Worm (Caenorhabditis elegans) whole organism, L4 larva: ENCODE measurements around the gene F45H10.2.

Experiments used
- D1046.2 ChIP-seq: fragments of 200-800 bp; sonication (Bioruptor generic); IDR thresholded peaks from 2 replicates; pipeline ENCODE4 v1.3.6; 2022; ENCODE audit warnings: missing genetic modification characterization, missing compliant biosample characterization
- F49E8.2 ChIP-seq: sonication (generic microtip); optimal IDR thresholded peaks from 2 replicates; lab custom pipeline; 2016; ENCODE audit warnings: missing compliant biosample characterization, mild to moderate bottlenecking, missing genetic modification characterization, borderline replicate concordance
- T20F7.1 ChIP-seq: fragments of 200-800 bp; sonication (Bioruptor generic); optimal IDR thresholded peaks from 2 replicates; lab custom pipeline; 2018; ENCODE audit warnings: mild to moderate bottlenecking, missing genetic modification characterization, missing compliant biosample characterization
- Y105C5A.15 ChIP-seq: fragments of 200-800 bp; sonication (Bioruptor generic); IDR thresholded peaks from 2 replicates; pipeline ENCODE4 v1.3.6; 2022; ENCODE audit warnings: missing genetic modification characterization, missing compliant biosample characterization
- Y5F2A.4 ChIP-seq: fragments of 200-800 bp; sonication (Bioruptor generic); optimal IDR thresholded peaks from 2 replicates; lab custom pipeline; 2018; ENCODE audit warnings: mild to moderate bottlenecking, missing genetic modification characterization, missing compliant biosample characterization
- ZK546.5 ChIP-seq, 2 experiments: sonication (generic microtip); optimal IDR thresholded peaks; 2 replicates each; lab custom pipeline; 2017; ENCODE audit warnings: missing biosample characterization in 2 of 2, missing genetic modification characterization in 2 of 2
- aha-1 ChIP-seq: fragments of 150-350 bp; peaks from one replicate; lab custom pipeline; 2014; ENCODE audit warnings: missing biosample characterization, missing genetic modification characterization
- attf-4 ChIP-seq: sonication (generic microtip); optimal IDR thresholded peaks from 3 replicates; lab custom pipeline; 2017; ENCODE audit warnings: missing biosample characterization, missing genetic modification characterization
- ceh-44 ChIP-seq: fragments of 200-800 bp; sonication (Bioruptor generic); IDR thresholded peaks from 2 replicates; pipeline ENCODE4 v1.3.6; 2022; ENCODE audit warnings: missing genetic modification reagents, missing genetic modification characterization, missing compliant biosample characterization
- ces-1 ChIP-seq: fragments of 150-350 bp; sonication (generic microtip); optimal IDR thresholded peaks from 4 replicates; lab custom pipeline; 2014; ENCODE audit warnings: missing biosample characterization, missing genetic modification reagents, missing genetic modification characterization
- daf-16 ChIP-seq, 3 experiments: sonication (generic microtip); optimal IDR thresholded peaks; 2 replicates each; lab custom pipeline; 2016 to 2017; ENCODE audit warnings: missing genetic modification characterization in 3 of 3, missing genetic modification reagents in 3 of 3, mild to moderate bottlenecking in 2 of 3, missing compliant biosample characterization in 2 of 3, missing biosample characterization in 1 of 3, moderate library complexity in 1 of 3
- daf-19 ChIP-seq: fragments of 200-800 bp; sonication (Bioruptor generic); conservative IDR thresholded peaks from 2 replicates; pipeline ENCODE4 v1.3.6; 2022; ENCODE audit warnings: missing genetic modification characterization, missing compliant biosample characterization
- daf-8 ChIP-seq: fragments of 200-800 bp; sonication (Bioruptor generic); IDR thresholded peaks from 2 replicates; pipeline ENCODE4 v1.3.6; 2022; ENCODE audit warnings: missing genetic modification characterization, missing compliant biosample characterization
- dmd-6 ChIP-seq: fragments of 200-800 bp; sonication (Bioruptor generic); IDR thresholded peaks from 2 replicates; pipeline ENCODE4 v1.3.6; 2022; ENCODE audit warnings: missing genetic modification reagents, missing genetic modification characterization, missing compliant biosample characterization
- dmd-8 ChIP-seq: fragments of 200-800 bp; sonication (Bioruptor generic); IDR thresholded peaks from 2 replicates; pipeline ENCODE4 v1.3.6; 2022; ENCODE audit warnings: missing genetic modification characterization, missing compliant biosample characterization
- dpl-1 ChIP-seq: fragments of 150-350 bp; optimal IDR thresholded peaks from 2 replicates; lab custom pipeline; 2014; ENCODE audit warnings: missing biosample characterization, missing genetic modification reagents, missing genetic modification characterization
- dve-1 ChIP-seq: sonication (generic microtip); optimal IDR thresholded peaks from 2 replicates; lab custom pipeline; 2017; ENCODE audit warnings: antibody characterized with exemption, mild to moderate bottlenecking, missing genetic modification characterization, missing compliant biosample characterization; ENCODE audit not compliant: insufficient read depth
- fkh-10 ChIP-seq: fragments of 150-350 bp; optimal IDR thresholded peaks from 2 replicates; lab custom pipeline; 2014; ENCODE audit warnings: missing biosample characterization, missing genetic modification reagents, missing genetic modification characterization
- gei-8 ChIP-seq: fragments of 200-800 bp; sonication (Bioruptor generic); optimal IDR thresholded peaks from 2 replicates; lab custom pipeline; 2018; ENCODE audit warnings: mild to moderate bottlenecking, missing genetic modification characterization, missing compliant biosample characterization
- hif-1 ChIP-seq, 2 experiments: sonication (generic microtip); optimal IDR thresholded peaks; 2 replicates each; lab custom pipeline; 2016 to 2017; ENCODE audit warnings: missing compliant biosample characterization in 2 of 2, missing genetic modification characterization in 2 of 2, missing genetic modification reagents in 2 of 2, missing genotype in 2 of 2, mild to moderate bottlenecking in 1 of 2
- hlh-11 ChIP-seq: fragments of 200-800 bp; sonication (Bioruptor generic); optimal IDR thresholded peaks from 2 replicates; lab custom pipeline; 2018; ENCODE audit warnings: mild to moderate bottlenecking, missing genetic modification characterization, missing compliant biosample characterization
- hlh-30 ChIP-seq: sonication (generic microtip); optimal IDR thresholded peaks from 2 replicates; lab custom pipeline; 2017; ENCODE audit warnings: antibody characterized with exemption, mild to moderate bottlenecking, missing genetic modification characterization, missing compliant biosample characterization; ENCODE audit not compliant: insufficient read depth
- jun-1 ChIP-seq: fragments of 150-350 bp; optimal IDR thresholded peaks from 2 replicates; lab custom pipeline; 2014; ENCODE audit warnings: missing biosample characterization, missing genetic modification reagents, missing genetic modification characterization
- lin-15B ChIP-seq: fragments of 150-350 bp; sonication (generic microtip); optimal IDR thresholded peaks from 3 replicates; lab custom pipeline; 2014; ENCODE audit warnings: missing biosample characterization, missing genetic modification characterization
- lin-38 ChIP-seq: fragments of 200-800 bp; sonication (Bioruptor generic); IDR thresholded peaks from 2 replicates; pipeline ENCODE4 v1.3.6; 2022; ENCODE audit warnings: missing genetic modification reagents, missing genetic modification characterization, missing compliant biosample characterization
- lsy-2 ChIP-seq, 2 experiments: fragments of 150-350 bp in 1 of 2; sonication (generic microtip) in 1 of 2; optimal IDR thresholded peaks; 2 replicates each; lab custom pipeline; 2014 to 2017; ENCODE audit warnings: missing biosample characterization in 2 of 2, missing genetic modification characterization in 2 of 2
- mep-1 ChIP-seq: fragments of 150-350 bp; sonication (generic microtip); optimal IDR thresholded peaks from 3 replicates; lab custom pipeline; 2014; ENCODE audit warnings: missing biosample characterization, missing genetic modification characterization
- mxl-2 ChIP-seq: fragments of 200-800 bp; sonication (Bioruptor generic); conservative IDR thresholded peaks from 2 replicates; pipeline ENCODE4 v1.3.6; 2022; ENCODE audit warnings: missing genetic modification reagents, missing genetic modification characterization, missing compliant biosample characterization
- nhr-10 ChIP-seq: fragments of 150-350 bp; optimal IDR thresholded peaks from 2 replicates; lab custom pipeline; 2014; ENCODE audit warnings: missing biosample characterization, missing genetic modification characterization
- nhr-11 ChIP-seq: fragments of 150-350 bp; optimal IDR thresholded peaks from 2 replicates; lab custom pipeline; 2014; ENCODE audit warnings: missing biosample characterization, missing genetic modification characterization
- nhr-111 ChIP-seq: fragments of 200-800 bp; sonication (Bioruptor generic); optimal IDR thresholded peaks from 2 replicates; lab custom pipeline; 2018; ENCODE audit warnings: mild to moderate bottlenecking, missing genetic modification characterization, missing compliant biosample characterization
- nhr-25 ChIP-seq: sonication (generic microtip); optimal IDR thresholded peaks from 2 replicates; lab custom pipeline; 2017; ENCODE audit warnings: missing genetic modification characterization, mild to moderate bottlenecking, missing compliant biosample characterization, antibody characterized with exemption, moderate library complexity, borderline replicate concordance; ENCODE audit not compliant: insufficient read depth
- nhr-28 ChIP-seq: fragments of 150-350 bp; optimal IDR thresholded peaks from 2 replicates; lab custom pipeline; 2014; ENCODE audit warnings: missing biosample characterization, missing genetic modification characterization
- nhr-6 ChIP-seq: fragments of 150-350 bp; optimal IDR thresholded peaks from 2 replicates; lab custom pipeline; 2014; ENCODE audit warnings: missing biosample characterization, missing genetic modification characterization
- nhr-77 ChIP-seq: fragments of 150-350 bp; optimal IDR thresholded peaks from 2 replicates; lab custom pipeline; 2014; ENCODE audit warnings: missing biosample characterization, missing genetic modification characterization
- php-3 ChIP-seq: fragments of 200-800 bp; sonication (Bioruptor generic); IDR thresholded peaks from 2 replicates; pipeline ENCODE4 v1.3.6; 2022; ENCODE audit warnings: missing genetic modification reagents, missing genetic modification characterization, missing compliant biosample characterization
- rbr-2 ChIP-seq: sonication (generic microtip); optimal IDR thresholded peaks from 2 replicates; lab custom pipeline; 2016; ENCODE audit warnings: missing genotype, missing genetic modification characterization, missing compliant biosample characterization
- skn-1 ChIP-seq: fragments of 150-350 bp; optimal IDR thresholded peaks from 2 replicates; lab custom pipeline; 2014; ENCODE audit warnings: missing biosample characterization, missing genetic modification characterization
- snpc-1.2 ChIP-seq: fragments of 200-800 bp; sonication (Bioruptor generic); IDR thresholded peaks from 2 replicates; pipeline ENCODE4 v1.3.6; 2022; ENCODE audit warnings: missing genetic modification reagents, missing genetic modification characterization, missing compliant biosample characterization
- spr-1 ChIP-seq: sonication (generic microtip); optimal IDR thresholded peaks from 2 replicates; lab custom pipeline; 2016; ENCODE audit warnings: mild to moderate bottlenecking, missing genetic modification characterization, missing compliant biosample characterization
- spr-3 ChIP-seq: fragments of 200-800 bp; sonication (Bioruptor generic); optimal IDR thresholded peaks from 2 replicates; lab custom pipeline; 2018; ENCODE audit warnings: mild to moderate bottlenecking, missing genetic modification characterization, missing compliant biosample characterization
- unc-62 ChIP-seq, 3 experiments: fragments of 150-350 bp in 1 of 3; sonication (generic microtip); optimal IDR thresholded peaks in 2 of 3; peaks in 1 of 3; 1 replicate in 1 of 3; 2 replicates in 2 of 3; lab custom pipeline; 2014 to 2017; ENCODE audit warnings: missing biosample characterization in 3 of 3, missing genetic modification characterization in 3 of 3, missing genetic modification reagents in 3 of 3, missing genotype in 1 of 3
- vab-7 ChIP-seq: fragments of 200-800 bp; sonication (Bioruptor generic); IDR thresholded peaks from 2 replicates; pipeline ENCODE4 v1.3.6; 2022; ENCODE audit warnings: missing genetic modification reagents, missing genetic modification characterization, missing compliant biosample characterization
- zfp-3 ChIP-seq: fragments of 200-800 bp; sonication (Bioruptor generic); conservative IDR thresholded peaks from 2 replicates; pipeline ENCODE4 v1.3.6; 2022; ENCODE audit warnings: missing genetic modification reagents, missing genetic modification characterization, missing compliant biosample characterization
- zip-11 ChIP-seq: fragments of 200-800 bp; sonication (Bioruptor generic); IDR thresholded peaks from 2 replicates; pipeline ENCODE4 v1.3.6; 2022; ENCODE audit warnings: missing genetic modification characterization, missing compliant biosample characterization
- ztf-11 ChIP-seq: fragments of 150-350 bp; optimal IDR thresholded peaks from 2 replicates; lab custom pipeline; 2014; ENCODE audit warnings: missing biosample characterization, missing genetic modification characterization
- ztf-7 ChIP-seq: fragments of 150-350 bp; optimal IDR thresholded peaks from 2 replicates; lab custom pipeline; 2014; ENCODE audit warnings: missing biosample characterization, missing genetic modification characterization

The F45H10.2 gene

DNA sequence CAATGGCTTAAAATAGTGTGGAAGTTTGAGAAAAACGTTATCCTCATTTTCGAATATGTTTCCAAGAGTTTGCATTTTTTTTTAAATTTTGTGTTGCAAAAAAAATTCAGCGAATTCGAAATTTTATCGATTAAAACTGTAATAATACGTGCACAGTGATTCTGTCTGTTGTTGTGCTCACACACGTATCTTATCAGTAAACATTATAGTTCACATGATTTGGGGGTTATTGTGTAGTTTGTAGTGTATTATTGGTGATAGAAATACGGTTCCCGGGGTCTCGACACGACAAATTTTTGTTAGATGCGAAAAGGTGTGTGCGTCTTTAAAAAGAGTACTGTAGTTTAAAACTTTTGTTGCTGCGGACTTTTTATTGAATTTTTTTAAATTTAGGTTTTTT is 2.9 kb upstream of the F45H10.2 start, which contains the start of gene drr-1:
Gene drr-1, minus strand, starts transcription at position 183 of the 400 bp plus-strand sequence.
- TF ChIP-seq F49E8.2 (tag; lab: Kevin White, UChicago) (no peak), spr-3 (no peak), dmd-6 (GFP tag; lab: Robert Waterston, UW) (no peak; the same call in 1 of the 2 replicates), spr-1 (no peak), nhr-11 (no peak), attf-4 (tag; lab: Kevin White, UChicago) (no peak), skn-1 (tag; lab: Kevin White, UChicago) (no peak), daf-16 (GFP tag; optimal IDR thresholded peaks at IDR 0.05; lab: Kevin White, UChicago) (no peak), daf-16 (tag; optimal IDR thresholded peaks at IDR 0.05; lab: Kevin White, UChicago) (peak; percentile 87), aha-1 (tag; lab: Kevin White, UChicago) (peak; percentile 45), jun-1 (tag; lab: Kevin White, UChicago) (no peak), T20F7.1 (GFP tag; lab: Kevin White, UChicago) (no peak), rbr-2 (tag; lab: Kevin White, UChicago) (no peak), daf-8 (GFP tag; lab: Robert Waterston, UW) (no peak), nhr-111 (GFP tag; lab: Kevin White, UChicago) (no peak), ztf-11 (tag; lab: Kevin White, UChicago) (no peak), ces-1 (GFP tag; lab: Kevin White, UChicago) (no peak), hlh-30 (tag; lab: Kevin White, UChicago) (no peak), nhr-25 (tag; lab: Kevin White, UChicago) (no peak), dpl-1 (GFP tag; lab: Kevin White, UChicago) (no peak), Y5F2A.4 (no peak), lsy-2 (tag; optimal IDR thresholded peaks at IDR 0.05; lab: Kevin White, UChicago) (peak in 1 of 2 experiments; percentile 4), daf-19 (GFP tag; lab: Robert Waterston, UW) (no peak), vab-7 (GFP tag; lab: Robert Waterston, UW) (no peak), lin-38 (GFP tag; lab: Robert Waterston, UW) (no peak), Y105C5A.15 (GFP tag; lab: Robert Waterston, UW) (no peak), snpc-1.2 (GFP tag; lab: Robert Waterston, UW) (no peak), zip-11 (GFP tag; lab: Robert Waterston, UW) (no peak), D1046.2 (GFP tag; lab: Robert Waterston, UW) (no peak), gei-8 (no peak), nhr-6 (tag; lab: Kevin White, UChicago) (no peak), ceh-44 (no peak), nhr-28 (tag; lab: Kevin White, UChicago) (peak; percentile 97), dve-1 (tag; lab: Kevin White, UChicago) (peak; percentile 44), php-3 (GFP tag; lab: Robert Waterston, UW) (no peak), lin-15B (tag; lab: Kevin White, UChicago) (no peak), nhr-10 (tag; lab: Kevin White, UChicago) (no peak), zfp-3 (GFP tag; lab: Robert Waterston, UW) (no peak), hif-1 (tag; optimal IDR thresholded peaks at IDR 0.05; lab: Kevin White, UChicago) (no peak), mxl-2 (GFP tag; lab: Robert Waterston, UW) (no peak), mep-1 (no peak), nhr-77 (tag; lab: Kevin White, UChicago) (peak; percentile 38), fkh-10 (GFP tag; lab: Kevin White, UChicago) (no peak), ZK546.5 (tag; optimal IDR thresholded peaks at IDR 0.05; lab: Kevin White, UChicago) (no peak), unc-62 (GFP tag; optimal IDR thresholded peaks at IDR 0.05 in 1 of 2; lab: Kevin White, UChicago) (no peak), unc-62 (tag; optimal IDR thresholded peaks at IDR 0.05; lab: Kevin White, UChicago) (no peak), ztf-7 (tag; lab: Kevin White, UChicago) (no peak), dmd-8 (GFP tag; lab: Robert Waterston, UW) (no peak), hlh-11 (tag; lab: Kevin White, UChicago) (peak; percentile 33)
- TF ChIP-seq, all 104 proteins: peak for 7
